Fruit fly (Drosophila melanogaster): ENCODE measurements around the gene frac.

Gene frac

dm6 chr3L:7598329-7598728, 35.9 kb downstream of the frac start:
- TF ChIP-seq HLH106 (tag; optimal IDR thresholded peaks at IDR 0.05) = no peak
- no peak for TF ChIP-seq Vsx2 (GFP tag; optimal IDR thresholded peaks at IDR 0.05; ENCODE audit: partially characterized antibody)
- no peak for TF ChIP-seq brk (GFP tag; optimal IDR thresholded peaks at IDR 0.05)
- TF ChIP-seq Mio (GFP tag; optimal IDR thresholded peaks at IDR 0.05) = no peak
- no peak for TF ChIP-seq jim (GFP tag; optimal IDR thresholded peaks at IDR 0.05)
- TF ChIP-seq N (GFP tag; optimal IDR thresholded peaks at IDR 0.05) = no peak
- TF ChIP-seq h (GFP tag; optimal IDR thresholded peaks at IDR 0.05) = no peak
- no peak for TF ChIP-seq dl (GFP tag; optimal IDR thresholded peaks at IDR 0.05; ENCODE audit: insufficient read depth in 1 of 2, partially characterized antibody in 2 of 2)
- TF ChIP-seq psq (GFP tag; optimal IDR thresholded peaks at IDR 0.05) = no peak
- TF ChIP-seq fru (GFP tag; optimal IDR thresholded peaks at IDR 0.05) = no peak
- no peak for TF ChIP-seq Sp1 (GFP tag; optimal IDR thresholded peaks at IDR 0.05)
- no peak for TF ChIP-seq Jra (GFP tag; optimal IDR thresholded peaks at IDR 0.05)
- no peak for TF ChIP-seq lola (GFP tag; optimal IDR thresholded peaks at IDR 0.05)
- no peak for TF ChIP-seq usp (GFP tag; optimal IDR thresholded peaks at IDR 0.05)

- TF ChIP-seq dsf (GFP tag; optimal IDR thresholded peaks at IDR 0.05; ENCODE audit: borderline replicate concordance) = no peak
- TF ChIP-seq tai (GFP tag; optimal IDR thresholded peaks at IDR 0.05) = peak; percentile 53
- TF ChIP-seq ey (GFP tag; optimal IDR thresholded peaks at IDR 0.05) = peak; percentile 66
- TF ChIP-seq usp (GFP tag; optimal IDR thresholded peaks at IDR 0.05) = no peak
- peak; percentile 55 for TF ChIP-seq Hnf4 (GFP tag; optimal IDR thresholded peaks at IDR 0.05)
- no peak for TF ChIP-seq dl (GFP tag; optimal IDR thresholded peaks at IDR 0.05; ENCODE audit: insufficient read depth in 1 of 2, partially characterized antibody in 2 of 2)
- TF ChIP-seq Sp1 (GFP tag; optimal IDR thresholded peaks at IDR 0.05) = peak; percentile 64
- TF ChIP-seq sage (GFP tag; optimal IDR thresholded peaks at IDR 0.05) = peak; percentile 32
- peak; percentile 48 for TF ChIP-seq brk (GFP tag; optimal IDR thresholded peaks at IDR 0.05)
- peak; percentile 58 for TF ChIP-seq psq (GFP tag; optimal IDR thresholded peaks at IDR 0.05)
- no peak for TF ChIP-seq lola (GFP tag; optimal IDR thresholded peaks at IDR 0.05)
- TF ChIP-seq sv (GFP tag; optimal IDR thresholded peaks at IDR 0.05) = no peak
- no peak for TF ChIP-seq jim (GFP tag; optimal IDR thresholded peaks at IDR 0.05)
- TF ChIP-seq rgr (GFP tag; optimal IDR thresholded peaks at IDR 0.05) = peak; percentile 64
- peak; percentile 68 for TF ChIP-seq br (GFP tag; optimal IDR thresholded peaks at IDR 0.05)
- TF ChIP-seq h (GFP tag; optimal IDR thresholded peaks at IDR 0.05) = peak; percentile 76
- TF ChIP-seq Dif (GFP tag; optimal IDR thresholded peaks at IDR 0.05; ENCODE audit: partially characterized antibody) = no peak
- TF ChIP-seq woc (GFP tag; optimal IDR thresholded peaks at IDR 0.05) = peak; percentile 54
- peak; percentile 72 for TF ChIP-seq HLH106 (tag; optimal IDR thresholded peaks at IDR 0.05)
- TF ChIP-seq foxo (GFP tag; optimal IDR thresholded peaks at IDR 0.05) = peak in 1 of 2 experiments; percentile 76
- TF ChIP-seq Hr78 (GFP tag; optimal IDR thresholded peaks at IDR 0.05) = no peak
- no peak for TF ChIP-seq N (GFP tag; optimal IDR thresholded peaks at IDR 0.05)
- TF ChIP-seq Hr83 (GFP tag; optimal IDR thresholded peaks at IDR 0.05; ENCODE audit: poor library complexity, severe bottlenecking) = no peak
- TF ChIP-seq fru (GFP tag; optimal IDR thresholded peaks at IDR 0.05) = peak; percentile 77
- no peak for TF ChIP-seq Myc (optimal IDR thresholded peaks at IDR 0.05)
- TF ChIP-seq CrebA (GFP tag; optimal IDR thresholded peaks at IDR 0.05; ENCODE audit: borderline replicate concordance) = no peak
- TF ChIP-seq Jra (GFP tag; optimal IDR thresholded peaks at IDR 0.05) = peak; percentile 30
- peak; percentile 23 for TF ChIP-seq CG32264 (GFP tag; optimal IDR thresholded peaks at IDR 0.05)
- TF ChIP-seq dmrt93B (GFP tag; optimal IDR thresholded peaks at IDR 0.05) = peak; percentile 32
- TF ChIP-seq Abd-B (GFP tag; optimal IDR thresholded peaks at IDR 0.05) = no peak
- TF ChIP-seq pan (optimal IDR thresholded peaks at IDR 0.05) = no peak
- no peak for TF ChIP-seq Rel (GFP tag; optimal IDR thresholded peaks at IDR 0.05)
- TF ChIP-seq Rel (tag; optimal IDR thresholded peaks at IDR 0.05) = no peak
- no peak for TF ChIP-seq Dfd (GFP tag; optimal IDR thresholded peaks at IDR 0.05)
- peak; percentile 61 for TF ChIP-seq OdsH (GFP tag; optimal IDR thresholded peaks at IDR 0.05)
- TF ChIP-seq Mio (GFP tag; optimal IDR thresholded peaks at IDR 0.05) = no peak
- TF ChIP-seq Vsx2 (GFP tag; optimal IDR thresholded peaks at IDR 0.05; ENCODE audit: partially characterized antibody) = no peak
- TF ChIP-seq CG9705 (GFP tag; optimal IDR thresholded peaks at IDR 0.05) = peak; percentile 24
- TF ChIP-seq GATAd (GFP tag; optimal IDR thresholded peaks at IDR 0.05) = no peak
Observed at dm6 chr3L:7601122-7601841, 38.9 kb downstream of the frac start.
